Fruit fly (Drosophila melanogaster) S2 (cell line): ENCODE measurements around the gene LPCAT.

Experiments used
- CG8478 ChIP-seq: fragments of >200 bp; optimal IDR thresholded peaks from 2 replicates; lab custom pipeline; 2018
- CTCF ChIP-seq, 2 experiments: fragments of >200 bp; optimal IDR thresholded peaks; 2 replicates each; lab custom pipeline; 2018

DNA sequence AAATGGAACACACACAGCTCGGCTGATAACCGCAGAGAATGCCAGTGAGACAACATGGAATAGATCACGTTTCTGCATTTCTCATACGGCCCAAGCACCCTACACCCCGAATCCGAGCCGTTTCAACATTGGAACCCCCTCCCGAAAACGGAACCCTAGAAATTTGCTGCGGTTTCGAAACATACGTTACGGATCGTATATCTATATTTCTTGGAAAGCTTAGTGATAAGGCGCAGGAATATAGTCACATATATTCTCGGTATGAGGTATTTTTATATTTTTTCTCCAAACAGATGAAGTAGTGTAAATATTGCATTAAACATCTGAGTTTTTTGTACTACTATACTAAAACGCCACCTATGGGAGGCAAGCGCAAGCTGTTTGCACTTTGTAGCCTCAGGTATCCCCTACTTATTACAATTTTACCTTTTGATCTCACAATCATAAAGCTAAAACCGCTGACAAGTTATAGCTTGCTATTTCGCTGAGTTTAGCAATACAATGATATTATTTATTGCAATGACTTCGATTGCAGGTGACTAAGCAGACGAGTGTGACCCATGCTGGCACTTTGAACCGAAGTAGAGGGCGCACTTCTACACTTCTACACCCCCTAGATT, 15.6 kb upstream of the LPCAT start:
- TF ChIP-seq CTCF (optimal IDR thresholded peaks at IDR 0.05; lab: Kevin White, UChicago) = peak; percentile 68 to 75
- TF ChIP-seq CG8478 (lab: Kevin White, UChicago) = no peak
